Fruit fly (Drosophila melanogaster): ENCODE results near the gene Adh.

dm6 chr2L:14606112-14606511, 9.2 kb upstream of the Adh start:
- TF ChIP-seq bab1 (GFP tag; optimal IDR thresholded peaks at IDR 0.05) = no peak
- no peak for TF ChIP-seq CG12768 (GFP tag; optimal IDR thresholded peaks at IDR 0.05)
- TF ChIP-seq Clk (GFP tag; optimal IDR thresholded peaks at IDR 0.05) = no peak
- TF ChIP-seq CG1620 (GFP tag; optimal IDR thresholded peaks at IDR 0.05) = no peak
- TF ChIP-seq CG7101 (tag; optimal IDR thresholded peaks at IDR 0.05) = no peak
